Fruit fly (Drosophila melanogaster) ovary, adult (tissue): Measurements from ENCODE around the gene Gk2.

Experiments used
- CG17801 ChIP-seq: fragments of 200-800 bp; optimal IDR thresholded peaks from 2 replicates; lab custom pipeline; 2019; ENCODE audit warnings: missing biosample characterization, mild to moderate bottlenecking, missing genetic modification characterization, moderate library complexity; ENCODE audit not compliant: partially characterized antibody

Gene Gk2

DNA sequence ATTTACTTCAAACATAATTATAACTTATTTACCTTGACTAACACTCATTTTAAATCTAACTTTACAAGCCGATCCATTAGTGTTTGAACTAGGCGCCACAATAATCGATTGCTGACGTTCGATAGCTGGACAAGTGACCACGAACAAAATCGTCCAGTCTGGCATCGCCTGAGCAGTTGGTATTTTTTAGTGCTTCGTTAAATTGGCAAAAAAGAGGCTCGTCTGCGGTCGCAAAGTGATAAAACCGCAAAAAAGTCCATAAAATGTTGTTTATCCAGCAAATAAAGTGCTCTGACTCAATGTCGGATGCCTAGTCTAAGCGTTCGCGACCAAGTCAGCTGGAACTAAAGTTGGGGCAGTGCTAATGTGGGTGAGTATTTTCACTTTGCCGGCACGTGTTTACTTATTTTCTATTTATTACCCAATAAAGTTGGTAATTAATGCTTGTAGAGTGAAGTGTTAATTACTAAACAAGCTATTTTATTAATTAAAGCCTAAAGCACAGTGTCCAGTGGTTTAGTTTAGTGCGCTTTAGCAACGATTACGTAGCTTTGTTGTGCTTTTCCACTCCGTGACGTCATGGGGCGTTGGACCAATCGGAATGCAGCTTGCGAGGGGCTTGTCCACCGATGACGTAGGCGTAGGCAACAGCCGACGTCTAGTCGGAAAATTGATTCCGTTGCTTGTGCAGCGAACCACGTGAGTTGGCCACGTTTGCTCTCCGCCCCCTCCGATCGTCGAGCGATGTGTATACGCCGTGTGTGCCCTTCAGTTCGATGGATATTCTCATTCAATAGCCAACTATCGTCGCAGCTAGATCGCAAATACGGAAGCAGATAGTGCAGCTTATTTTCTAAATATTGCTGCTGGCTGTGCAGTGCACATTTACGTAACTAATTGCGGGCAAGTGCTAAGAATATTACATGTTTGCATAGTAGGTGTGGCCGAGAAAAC, at the start of gene Gk2:
Gene Gk2, plus strand, starts transcription at position 33 of the 954 bp plus-strand sequence.
- TF ChIP-seq CG17801: no peak

DNA sequence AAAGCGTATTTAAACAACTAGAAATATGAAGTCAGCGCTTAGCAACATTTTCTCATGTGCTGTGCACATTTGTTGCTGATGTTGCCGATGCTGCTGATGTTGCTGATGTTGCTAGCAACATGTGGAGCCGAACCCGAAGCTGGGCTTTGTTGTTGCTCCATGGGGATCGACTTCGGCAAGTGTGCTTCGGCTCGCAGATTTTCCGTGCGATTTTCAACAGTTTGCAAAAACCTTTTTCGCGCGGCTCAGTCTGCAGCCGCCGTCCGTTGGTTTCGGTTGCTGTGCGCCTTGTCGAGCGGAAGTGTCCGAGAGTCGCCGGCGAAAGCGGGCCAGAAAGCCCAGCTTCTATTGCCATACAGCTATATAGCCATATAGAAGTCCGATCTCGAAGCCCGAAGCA, 49.6 kb upstream of the Gk2 start:
- no peak for TF ChIP-seq CG17801

DNA sequence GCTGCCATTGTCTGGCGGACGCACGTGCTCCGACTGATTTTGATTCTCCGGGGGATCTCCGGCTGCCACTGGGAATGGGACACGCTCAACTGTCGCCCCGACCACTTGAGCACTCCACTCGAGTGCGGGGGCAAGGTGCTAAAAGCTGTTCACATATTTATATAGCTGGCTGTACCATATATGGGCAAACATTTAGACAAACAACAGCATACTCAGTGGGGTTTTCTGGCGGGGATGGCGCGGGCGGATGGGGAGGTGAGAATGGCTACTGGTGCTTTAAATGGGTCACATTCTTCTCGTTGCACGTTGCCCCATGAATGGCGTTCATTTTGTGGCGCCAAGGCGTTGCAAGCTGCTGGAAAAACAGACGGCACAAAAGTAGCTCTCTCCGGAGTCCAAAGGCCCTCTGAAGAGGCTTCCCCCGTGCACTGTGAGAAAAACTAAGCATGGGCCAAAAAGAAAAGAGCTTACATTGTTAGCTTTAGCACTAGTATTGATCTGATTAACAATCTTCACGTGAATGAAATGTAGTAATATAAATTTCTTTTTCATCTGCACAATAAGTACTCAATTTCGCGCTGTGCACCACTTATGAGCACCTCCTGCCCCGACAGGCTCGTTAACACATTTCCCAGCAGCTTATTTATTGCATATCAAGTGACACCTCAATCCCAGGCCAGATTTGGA, 47.3 kb upstream of the Gk2 start:
- no peak for TF ChIP-seq CG17801

DNA sequence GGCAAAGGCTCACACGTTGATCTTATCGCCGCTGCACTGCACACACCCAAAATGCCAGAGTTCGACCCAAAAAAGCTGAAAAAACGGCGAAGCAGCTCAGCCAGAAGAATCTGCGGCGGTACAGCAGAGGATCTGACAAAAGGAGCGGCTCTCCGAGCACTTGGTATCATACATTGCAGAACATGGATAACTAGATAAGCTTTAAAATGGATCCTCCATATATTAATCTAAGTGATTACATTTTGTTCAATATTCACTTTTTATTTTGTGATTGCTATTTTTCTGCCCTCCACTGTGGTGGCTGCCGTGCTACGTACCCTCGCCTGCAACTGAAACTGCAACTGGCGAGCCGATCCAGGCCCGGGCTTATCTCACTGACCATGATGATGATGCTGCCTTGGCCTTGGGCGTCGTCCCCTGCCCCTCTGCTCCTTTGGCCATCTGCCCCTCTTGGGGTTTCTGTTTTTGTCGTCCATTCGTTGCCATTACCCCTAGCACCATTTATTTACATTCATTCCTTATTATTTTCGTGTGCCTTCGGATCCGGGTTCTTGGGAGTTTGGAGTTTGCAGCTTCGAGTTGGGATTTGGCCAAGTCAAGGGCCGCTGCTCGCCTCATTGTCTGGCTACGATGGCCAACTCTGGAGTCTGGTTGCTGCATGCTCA, 46.0 kb upstream of the Gk2 start:
- TF ChIP-seq CG17801: no peak

DNA sequence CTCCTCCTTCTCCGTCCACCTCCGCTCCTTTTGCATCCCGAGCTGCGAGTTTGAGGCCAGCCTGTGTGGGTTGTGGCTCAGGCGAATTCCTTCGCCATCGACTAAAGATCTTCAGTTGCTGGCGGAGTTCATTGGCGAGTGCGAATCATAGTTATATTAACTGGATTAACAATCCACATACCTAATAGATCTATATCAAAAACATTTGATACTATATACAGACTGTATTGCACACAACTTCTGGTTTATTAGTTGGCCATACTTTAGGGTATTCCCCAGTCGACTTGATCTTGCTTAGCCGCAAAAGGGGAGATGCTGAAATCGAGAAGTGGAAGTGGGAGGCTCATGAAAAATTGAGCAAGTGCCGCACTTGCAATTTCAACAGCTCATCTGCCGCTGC, 45.3 kb upstream of the Gk2 start:
- TF ChIP-seq CG17801: no peak

DNA sequence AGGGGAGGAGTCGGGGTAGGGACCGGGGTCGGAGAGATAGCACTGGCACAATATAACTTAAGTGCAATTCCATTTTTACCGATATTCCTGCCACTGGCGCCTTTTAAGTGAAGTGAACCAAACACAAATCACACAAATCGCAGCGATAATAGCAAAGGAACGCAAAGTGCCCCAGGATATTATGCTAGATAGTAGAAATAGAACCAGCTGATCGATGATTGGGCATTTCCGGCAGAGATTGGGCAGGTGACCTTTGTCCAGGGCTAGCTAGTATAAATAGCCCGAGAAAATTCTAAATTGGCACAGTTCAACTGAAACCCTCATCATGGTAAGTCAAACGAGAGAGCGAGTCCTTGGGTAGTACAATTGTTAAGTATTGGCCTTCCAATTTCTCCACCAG, 43.9 kb upstream of the Gk2 start, which contains the start of gene CG12011:
Gene CG12011, plus strand, starts transcription at position 301 of the 400 bp plus-strand sequence.
- no peak for TF ChIP-seq CG17801

DNA sequence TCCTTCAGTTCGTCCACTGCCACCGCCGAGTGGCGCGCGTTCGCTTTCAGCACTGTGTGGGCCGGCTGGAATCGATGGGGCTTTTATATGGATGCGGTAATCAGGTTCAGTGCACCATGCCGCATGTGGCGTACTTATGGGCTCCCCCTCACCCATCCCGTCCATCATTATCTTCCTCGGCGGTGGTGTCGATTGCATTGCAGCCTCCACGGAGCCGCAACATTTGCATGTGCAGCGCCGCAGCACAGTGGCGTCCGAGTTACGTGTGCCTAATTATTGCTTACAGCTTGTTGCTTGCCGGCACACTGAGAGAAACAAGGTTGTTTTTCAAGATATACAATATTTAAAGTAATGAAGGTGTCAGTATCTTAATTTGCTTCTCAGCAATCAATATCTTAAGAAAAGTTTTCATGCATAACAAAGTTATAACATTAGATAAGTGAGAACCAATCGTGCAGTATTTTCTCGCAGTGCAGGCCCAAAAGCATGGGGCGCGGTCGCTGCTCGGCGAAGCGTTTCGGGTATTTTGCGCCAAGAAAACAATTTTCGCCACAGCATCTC, 35.8 kb upstream of the Gk2 start, which contains the start of gene CG13931:
Gene CG13931, minus strand, starts transcription at position 41 of the 561 bp plus-strand sequence.
- no peak for TF ChIP-seq CG17801

DNA sequence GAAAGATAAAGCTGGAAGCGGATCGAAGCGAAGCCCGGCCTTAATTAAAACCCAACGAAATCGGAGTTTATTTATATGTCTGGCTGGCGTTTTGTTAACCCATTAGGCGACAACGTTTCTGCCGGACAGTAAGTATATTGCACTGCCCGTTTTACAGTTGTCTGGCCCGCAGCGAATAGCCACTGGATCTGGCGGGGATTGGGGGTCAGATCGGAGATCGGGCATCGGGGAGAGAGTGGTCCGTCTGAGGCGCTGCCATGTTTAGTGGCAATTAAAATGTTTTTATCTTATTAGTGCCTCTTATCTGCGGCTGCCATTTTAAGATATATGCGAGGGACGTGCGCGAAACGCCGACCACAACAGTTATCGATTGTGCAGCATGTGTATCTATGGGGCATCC, 29.0 kb upstream of the Gk2 start:
- no peak for TF ChIP-seq CG17801

DNA sequence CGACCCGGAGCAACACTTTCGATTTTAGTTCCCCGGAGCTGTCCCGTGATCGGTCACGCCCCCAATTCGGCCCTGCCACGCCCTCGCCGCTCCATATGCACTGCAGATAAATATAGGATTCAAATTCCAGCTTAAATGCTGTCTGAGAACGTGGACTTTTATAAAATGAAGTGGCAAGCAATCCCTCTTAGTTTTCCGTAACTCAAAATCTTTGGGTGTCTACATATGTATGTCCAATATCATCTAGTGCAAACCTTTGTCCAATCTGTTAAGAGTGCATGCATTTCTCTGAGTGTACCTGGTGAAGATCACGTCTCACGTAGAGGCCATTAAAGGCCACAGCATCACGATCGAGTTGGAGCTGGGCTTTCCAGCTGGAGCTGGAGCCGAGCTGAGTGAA, 27.6 kb upstream of the Gk2 start:
- TF ChIP-seq CG17801: no peak

DNA sequence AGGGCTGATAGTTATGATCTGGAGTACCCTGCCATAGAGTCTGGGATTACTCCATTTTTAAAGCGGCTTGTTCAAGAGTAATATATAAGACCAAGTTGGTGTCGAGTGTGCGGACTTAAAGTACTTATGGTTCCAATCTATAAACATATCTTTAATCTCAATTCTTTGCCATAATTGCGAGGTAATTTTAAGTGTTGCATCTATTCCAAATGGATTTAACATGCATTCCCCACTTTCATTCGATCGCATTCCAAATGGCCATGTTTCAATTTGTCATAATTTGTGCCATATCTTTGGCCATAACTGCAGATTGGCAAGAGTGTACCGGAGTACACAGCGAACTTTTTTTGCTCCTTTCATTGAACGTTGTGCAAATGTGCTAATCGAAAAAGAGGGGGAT, 27.0 kb upstream of the Gk2 start:
- no peak for TF ChIP-seq CG17801

DNA sequence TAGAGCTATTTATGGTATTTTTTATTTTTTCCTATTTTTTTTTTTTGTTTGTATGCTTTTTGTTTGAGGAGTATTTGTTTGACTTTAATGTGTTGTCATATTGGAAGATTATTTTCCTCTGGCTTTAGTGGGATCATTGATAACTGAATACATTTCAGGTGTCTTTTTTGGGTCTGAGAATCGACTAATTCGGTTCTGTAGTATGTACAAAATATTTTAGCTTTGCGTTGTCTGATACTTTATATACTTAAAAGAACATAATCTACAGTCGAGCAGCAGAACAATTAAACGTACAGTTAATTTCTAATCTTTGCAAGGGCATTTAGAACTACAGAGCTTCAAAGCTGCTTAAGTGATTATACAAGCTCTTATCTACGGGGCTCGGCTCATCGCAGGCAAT, 15.2 kb upstream of the Gk2 start, which contains the start of gene CG18171:
Gene CG18171, minus strand, starts transcription at position 101 of the 400 bp plus-strand sequence.
- no peak for TF ChIP-seq CG17801

DNA sequence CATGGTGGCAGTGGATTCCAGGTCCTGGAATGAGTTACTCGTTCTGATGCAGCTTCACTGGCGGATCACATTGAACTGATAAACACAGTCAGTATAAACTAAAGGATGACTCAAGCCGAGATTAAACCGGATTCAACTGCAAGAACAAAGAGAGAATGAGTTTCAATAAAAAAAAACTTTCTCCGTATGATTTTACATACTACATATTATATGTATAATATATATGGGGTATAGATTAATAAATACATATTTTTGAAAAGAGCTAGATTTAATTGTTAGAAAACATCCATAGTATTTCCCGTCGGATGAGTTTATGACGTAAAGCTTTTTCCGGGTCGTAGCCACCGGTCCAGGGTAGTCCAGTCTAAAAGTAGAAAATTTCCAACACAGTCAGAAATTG, 14.1 kb upstream of the Gk2 start, which contains the start of gene CG12035:
Gene CG12035, plus strand, starts transcription at position 301 of the 400 bp plus-strand sequence.
- TF ChIP-seq CG17801: no peak

DNA sequence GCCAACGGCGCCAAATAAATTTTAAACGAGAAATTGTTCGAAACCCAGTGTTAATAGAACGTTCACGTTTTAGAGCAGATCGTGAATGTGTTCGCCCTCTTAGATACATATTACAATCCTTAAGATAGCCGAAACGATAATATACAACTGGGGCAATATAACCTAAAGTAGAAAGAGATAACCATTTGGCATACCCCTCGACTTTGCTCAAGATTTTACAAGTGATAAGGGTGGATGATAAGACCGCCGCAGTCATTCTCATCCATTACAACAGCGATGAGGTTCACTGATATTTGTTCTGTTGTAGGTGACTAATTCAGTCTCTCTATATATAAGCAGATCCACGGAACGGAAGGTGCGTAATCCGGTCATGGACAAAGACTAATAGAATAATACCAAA, 11.5 kb upstream of the Gk2 start:
- no peak for TF ChIP-seq CG17801

DNA sequence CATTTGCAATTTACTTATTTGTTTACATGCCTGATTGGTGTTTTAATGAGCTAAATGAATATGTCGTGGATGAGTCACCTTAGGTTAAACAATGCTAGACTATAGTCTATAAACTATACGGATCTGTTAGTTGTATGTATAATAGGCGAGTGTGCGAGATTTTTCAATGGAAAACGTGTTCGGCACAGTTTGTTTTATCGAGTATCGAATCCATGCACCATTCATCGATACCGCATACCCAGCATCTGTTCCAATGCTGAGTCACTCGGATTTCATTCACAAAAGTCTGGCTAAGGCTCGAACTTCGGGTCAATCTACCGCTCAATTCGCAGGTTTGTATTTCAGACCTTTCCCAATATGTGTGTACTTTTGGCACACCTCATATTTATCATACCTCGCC, 10.8 kb upstream of the Gk2 start:
- TF ChIP-seq CG17801: no peak

DNA sequence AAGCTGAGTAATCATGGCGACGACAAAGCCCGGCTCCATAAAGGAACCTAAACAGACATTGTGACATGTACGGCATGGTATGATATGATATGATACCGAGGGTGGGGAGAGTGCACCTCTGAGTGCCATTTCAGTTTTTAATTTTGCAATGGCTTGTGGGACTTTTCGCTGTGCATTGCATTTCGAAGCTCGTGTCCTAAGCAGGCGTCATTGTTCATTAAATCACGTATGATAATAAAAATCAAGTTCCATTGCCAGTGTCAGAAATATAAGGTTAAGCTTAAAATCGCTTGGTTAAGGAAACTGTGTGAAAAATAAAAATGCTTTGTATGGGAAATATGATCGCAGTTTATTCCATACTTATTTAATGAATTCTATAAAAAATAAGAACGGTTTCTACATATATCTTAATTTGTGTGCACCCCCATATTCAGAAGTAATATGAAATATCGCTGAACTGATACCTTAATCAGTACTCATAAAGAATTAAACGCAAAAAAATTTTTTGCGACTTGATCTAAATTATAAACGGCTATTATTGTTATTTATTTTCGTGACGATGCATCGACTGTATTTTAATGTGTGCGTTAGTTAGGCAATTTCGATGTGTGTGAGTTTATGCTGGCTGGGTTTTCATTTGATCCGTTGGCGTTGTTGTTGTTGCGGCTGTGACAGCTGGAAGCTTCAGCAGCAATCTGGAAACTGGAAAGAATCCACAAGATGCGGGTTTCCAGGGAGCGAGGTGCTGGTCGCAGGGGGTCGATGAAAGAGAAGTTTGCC, 8.6 kb upstream of the Gk2 start:
- TF ChIP-seq CG17801: no peak

DNA sequence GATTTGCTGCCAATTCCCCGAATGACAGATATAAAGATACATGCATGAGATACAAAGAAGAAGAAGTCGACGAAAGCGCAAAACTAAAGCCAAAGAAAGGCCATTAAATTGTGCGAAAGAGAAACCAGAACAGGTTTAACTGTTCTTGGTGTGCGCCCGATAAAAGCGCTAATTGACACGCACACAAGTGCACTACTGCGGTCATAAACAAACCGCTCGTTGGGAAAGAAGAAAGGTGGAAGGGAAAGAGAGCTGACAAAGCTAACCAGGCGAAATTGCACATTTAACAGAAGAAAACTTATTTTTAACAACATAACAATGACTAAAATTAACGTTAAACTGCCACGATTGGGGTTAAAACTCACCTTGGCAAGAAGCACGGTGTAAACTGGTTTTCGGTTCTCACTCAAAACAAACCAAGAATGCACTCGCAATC, 8.0 kb upstream of the Gk2 start:
- TF ChIP-seq CG17801: no peak
